Worm (Caenorhabditis elegans) whole organism, young adult: ENCODE measurements around the gene ceh-22.

ENCODE experiments used
- B0019.2 ChIP-seq: fragments of 200-800 bp; sonication (Bioruptor generic); conservative IDR thresholded peaks from 2 replicates; pipeline ENCODE4 v1.3.6; 2022; ENCODE audit warnings: missing genetic modification reagents, missing genetic modification characterization, missing compliant biosample characterization
- B0261.1 ChIP-seq: sonication (generic microtip); optimal IDR thresholded peaks from 2 replicates; lab custom pipeline; 2016; ENCODE audit warnings: mild to moderate bottlenecking, missing genetic modification characterization, moderate library complexity, missing compliant biosample characterization
- B0336.3 ChIP-seq: fragments of 200-800 bp; sonication (Bioruptor generic); IDR thresholded peaks from 2 replicates; pipeline ENCODE4 v1.3.6; 2022; ENCODE audit warnings: missing genetic modification characterization, missing compliant biosample characterization
- F57A8.1 ChIP-seq: fragments of 200-800 bp; sonication (Bioruptor generic); optimal IDR thresholded peaks from 2 replicates; lab custom pipeline; 2018; ENCODE audit warnings: mild to moderate bottlenecking, missing genetic modification characterization, moderate library complexity, missing compliant biosample characterization
- Y67H2A.10 ChIP-seq: fragments of 200-800 bp; sonication (Bioruptor generic); conservative IDR thresholded peaks from 2 replicates; pipeline ENCODE4 v1.3.6; 2022; ENCODE audit warnings: missing genetic modification reagents, missing genetic modification characterization, missing compliant biosample characterization
- akir-1 ChIP-seq: fragments of 200-800 bp; sonication (Bioruptor generic); optimal IDR thresholded peaks from 2 replicates; lab custom pipeline; 2018; ENCODE audit warnings: mild to moderate bottlenecking, missing genetic modification characterization, moderate library complexity, missing compliant biosample characterization
- aptf-2 ChIP-seq: fragments of 200-800 bp; sonication (Bioruptor generic); conservative IDR thresholded peaks from 2 replicates; pipeline ENCODE4 v1.3.6; 2022; ENCODE audit warnings: missing genetic modification reagents, missing genetic modification characterization, missing compliant biosample characterization
- attf-5 ChIP-seq: fragments of 200-800 bp; sonication (Bioruptor generic); optimal IDR thresholded peaks from 2 replicates; lab custom pipeline; 2018; ENCODE audit warnings: mild to moderate bottlenecking, missing genetic modification characterization, missing compliant biosample characterization
- bed-2 ChIP-seq: fragments of 200-800 bp; sonication (Bioruptor generic); IDR thresholded peaks from 2 replicates; pipeline ENCODE4 v1.3.6; 2022; ENCODE audit warnings: missing genetic modification reagents, missing genetic modification characterization, missing compliant biosample characterization
- cebp-2 ChIP-seq: fragments of 200-800 bp; sonication (Bioruptor generic); IDR thresholded peaks from 2 replicates; pipeline ENCODE4 v1.3.6; 2022; ENCODE audit warnings: missing genetic modification characterization, missing compliant biosample characterization
- ceh-100 ChIP-seq: fragments of 200-800 bp; sonication (Bioruptor generic); IDR thresholded peaks from 2 replicates; pipeline ENCODE4 v1.3.6; 2022; ENCODE audit warnings: missing genetic modification reagents, missing genetic modification characterization, missing compliant biosample characterization
- ceh-58 ChIP-seq: fragments of 200-800 bp; sonication (Bioruptor generic); IDR thresholded peaks from 2 replicates; pipeline ENCODE4 v1.3.6; 2022; ENCODE audit warnings: missing genetic modification characterization, missing compliant biosample characterization
- ceh-91 ChIP-seq: fragments of 200-800 bp; sonication (Bioruptor generic); IDR thresholded peaks from 2 replicates; pipeline ENCODE4 v1.3.6; 2022; ENCODE audit warnings: missing genetic modification reagents, missing genetic modification characterization, missing compliant biosample characterization
- dpff-1 ChIP-seq: sonication (generic microtip); optimal IDR thresholded peaks from 2 replicates; lab custom pipeline; 2017; ENCODE audit warnings: mild to moderate bottlenecking, missing genetic modification characterization, missing compliant biosample characterization
- efl-1 ChIP-seq: fragments of 150-350 bp; optimal IDR thresholded peaks from 2 replicates; lab custom pipeline; 2014; ENCODE audit warnings: missing biosample characterization, missing genetic modification reagents, missing genetic modification characterization
- egrh-3 ChIP-seq: fragments of 200-800 bp; sonication (Bioruptor generic); IDR thresholded peaks from 2 replicates; pipeline ENCODE4 v1.3.6; 2022; ENCODE audit warnings: missing genetic modification reagents, missing genetic modification characterization, missing compliant biosample characterization
- ets-4 ChIP-seq: fragments of 200-800 bp; sonication (Bioruptor generic); optimal IDR thresholded peaks from 2 replicates; lab custom pipeline; 2018; ENCODE audit warnings: mild to moderate bottlenecking, missing genetic modification characterization, missing compliant biosample characterization
- hsf-1 ChIP-seq: fragments of 200-800 bp; sonication (Bioruptor generic); IDR thresholded peaks from 2 replicates; pipeline ENCODE4 v1.3.6; 2022; ENCODE audit warnings: missing genetic modification reagents, missing genetic modification characterization, missing compliant biosample characterization
- lin-54 ChIP-seq: fragments of 200-800 bp; sonication (Bioruptor generic); optimal IDR thresholded peaks from 2 replicates; lab custom pipeline; 2018; ENCODE audit warnings: mild to moderate bottlenecking, missing genetic modification characterization, missing compliant biosample characterization
- lir-1 ChIP-seq: fragments of 200-800 bp; sonication (Bioruptor generic); conservative IDR thresholded peaks from 2 replicates; pipeline ENCODE4 v1.3.6; 2022; ENCODE audit warnings: missing genetic modification reagents, missing genetic modification characterization, missing compliant biosample characterization
- lsl-1 ChIP-seq: fragments of 200-800 bp; sonication (Bioruptor generic); optimal IDR thresholded peaks from 2 replicates; lab custom pipeline; 2018; ENCODE audit warnings: mild to moderate bottlenecking, missing genetic modification characterization, moderate library complexity, missing compliant biosample characterization
- madf-10 ChIP-seq: sonication (generic microtip); optimal IDR thresholded peaks from 2 replicates; lab custom pipeline; 2016; ENCODE audit warnings: mild to moderate bottlenecking, missing genetic modification characterization, missing compliant biosample characterization
- madf-3 ChIP-seq: fragments of 200-800 bp; sonication (Bioruptor generic); IDR thresholded peaks from 2 replicates; pipeline ENCODE4 v1.3.6; 2022; ENCODE audit warnings: missing genetic modification reagents, missing genetic modification characterization, missing compliant biosample characterization
- madf-6 ChIP-seq: fragments of 200-800 bp; sonication (Bioruptor generic); IDR thresholded peaks from 2 replicates; pipeline ENCODE4 v1.3.6; 2022; ENCODE audit warnings: missing genetic modification reagents, missing genetic modification characterization, missing compliant biosample characterization
- madf-8 ChIP-seq: fragments of 200-800 bp; sonication (Bioruptor generic); conservative IDR thresholded peaks from 2 replicates; pipeline ENCODE4 v1.3.6; 2022; ENCODE audit warnings: missing genetic modification reagents, missing genetic modification characterization, missing compliant biosample characterization
- mxl-1 ChIP-seq: sonication (generic microtip); optimal IDR thresholded peaks from 2 replicates; lab custom pipeline; 2016; ENCODE audit warnings: missing genetic modification characterization, missing compliant biosample characterization
- nfya-2 ChIP-seq: fragments of 200-800 bp; sonication (Bioruptor generic); IDR thresholded peaks from 2 replicates; pipeline ENCODE4 v1.3.6; 2022; ENCODE audit warnings: missing genetic modification reagents, missing genetic modification characterization, missing compliant biosample characterization
- nfyb-1 ChIP-seq: fragments of 200-800 bp; sonication (Bioruptor generic); IDR thresholded peaks from 2 replicates; pipeline ENCODE4 v1.3.6; 2022; ENCODE audit warnings: missing genetic modification reagents, missing genetic modification characterization, missing compliant biosample characterization
- nhr-179 ChIP-seq: sonication (generic microtip); optimal IDR thresholded peaks from 2 replicates; lab custom pipeline; 2016; ENCODE audit warnings: mild to moderate bottlenecking, missing genetic modification characterization, missing compliant biosample characterization
- pbrm-1 ChIP-seq: fragments of 200-800 bp; sonication (Bioruptor generic); IDR thresholded peaks from 2 replicates; pipeline ENCODE4 v1.3.6; 2022; ENCODE audit warnings: missing genetic modification reagents, missing genetic modification characterization, missing compliant biosample characterization
- sdz-38 ChIP-seq: sonication (generic microtip); optimal IDR thresholded peaks from 2 replicates; lab custom pipeline; 2016; ENCODE audit warnings: missing genotype, missing genetic modification characterization, missing compliant biosample characterization
- snpc-1.1 ChIP-seq: sonication (generic microtip); optimal IDR thresholded peaks from 2 replicates; lab custom pipeline; 2017; ENCODE audit warnings: missing genetic modification characterization, mild to moderate bottlenecking, missing compliant biosample characterization, antibody characterized with exemption, moderate library complexity, missing genotype, missing genetic modification reagents; ENCODE audit not compliant: insufficient read depth
- somi-1 ChIP-seq: fragments of 200-800 bp; sonication (Bioruptor generic); optimal IDR thresholded peaks from 2 replicates; lab custom pipeline; 2018; ENCODE audit warnings: mild to moderate bottlenecking, missing genetic modification characterization, missing compliant biosample characterization
- sptf-2 ChIP-seq: fragments of 200-800 bp; sonication (Bioruptor generic); optimal IDR thresholded peaks from 2 replicates; lab custom pipeline; 2018; ENCODE audit warnings: mild to moderate bottlenecking, missing genetic modification characterization, missing compliant biosample characterization
- tbx-9 ChIP-seq: sonication (generic microtip); optimal IDR thresholded peaks from 2 replicates; lab custom pipeline; 2016; ENCODE audit warnings: borderline replicate concordance, missing genetic modification characterization, inconsistent platforms, missing compliant biosample characterization
- xnd-1 ChIP-seq: sonication (generic microtip); optimal IDR thresholded peaks from 2 replicates; lab custom pipeline; 2016; ENCODE audit warnings: missing genotype, missing genetic modification reagents, missing genetic modification characterization, missing compliant biosample characterization
- zfh-2 ChIP-seq: fragments of 200-800 bp; sonication (Bioruptor generic); conservative IDR thresholded peaks from 2 replicates; pipeline ENCODE4 v1.3.6; 2022; ENCODE audit warnings: missing genetic modification reagents, missing genetic modification characterization, missing compliant biosample characterization
- ztf-18 ChIP-seq: sonication (generic microtip); optimal IDR thresholded peaks from 2 replicates; lab custom pipeline; 2016; ENCODE audit warnings: missing genotype, mild to moderate bottlenecking, missing genetic modification characterization, missing compliant biosample characterization
- ztf-25 ChIP-seq: fragments of 200-800 bp; sonication (Bioruptor generic); IDR thresholded peaks from 2 replicates; pipeline ENCODE4 v1.3.6; 2022; ENCODE audit warnings: missing genetic modification reagents, missing genetic modification characterization, missing compliant biosample characterization
- ztf-6 ChIP-seq: fragments of 200-800 bp; sonication (Bioruptor generic); IDR thresholded peaks from 2 replicates; pipeline ENCODE4 v1.3.6; 2022; ENCODE audit warnings: missing genetic modification reagents, missing genetic modification characterization, missing compliant biosample characterization

The ceh-22 gene

DNA sequence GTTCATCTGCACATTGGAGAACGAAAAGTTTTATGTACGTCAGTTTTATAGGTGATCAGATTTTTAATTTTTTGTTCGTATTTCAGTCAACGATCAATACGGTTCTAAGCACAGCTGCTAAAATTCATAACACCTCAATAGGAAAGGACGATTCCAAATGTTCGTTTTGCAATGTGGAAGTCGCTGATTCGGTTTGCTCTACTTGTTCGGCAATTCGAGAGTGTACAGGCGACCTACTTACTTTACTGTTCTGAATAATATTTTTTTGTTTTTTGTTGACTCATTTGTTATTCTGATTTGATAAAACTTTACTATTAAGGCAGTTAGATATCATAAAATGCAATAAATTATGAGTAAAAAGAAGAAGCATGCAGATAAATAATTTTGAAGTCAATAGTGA is 12.4 kb upstream of the ceh-22 start (continued):
- no peak for TF ChIP-seq ztf-25 (GFP tag; lab: Robert Waterston, UW)
- TF ChIP-seq, all 124 proteins: peak for 10

DNA sequence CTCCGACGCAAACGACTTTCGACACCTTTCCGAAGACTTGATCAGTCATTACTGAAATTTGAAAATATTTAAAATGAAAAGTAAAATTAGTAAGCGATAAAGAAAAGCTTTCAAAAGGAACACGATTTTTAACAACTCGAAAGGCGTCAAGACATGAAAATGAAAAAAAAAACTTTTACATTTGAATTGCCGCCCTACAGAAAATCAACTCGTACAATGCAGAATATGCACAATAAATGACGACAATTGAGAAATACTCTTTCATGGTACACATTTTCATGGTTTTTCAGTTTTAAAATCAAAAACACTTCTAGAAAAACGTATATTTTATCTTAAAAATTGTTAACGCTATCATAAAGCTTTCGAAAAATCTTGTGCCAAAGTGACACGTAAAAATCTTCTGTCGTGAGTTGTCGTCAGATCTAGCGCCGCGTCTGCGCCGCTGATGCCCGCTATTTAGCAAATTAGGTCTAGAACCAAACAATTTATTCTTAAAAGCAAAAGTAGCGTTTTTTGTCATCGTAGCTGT is 10.2 kb upstream of the ceh-22 start, which contains the start of gene sqv-4:
TSS of gene sqv-4 (minus strand) at position 51 of the 529 bp plus-strand sequence.
- TF ChIP-seq lin-54 (GFP tag; lab: Kevin White, UChicago) (peak; percentile 77), efl-1 (GFP tag; lab: Kevin White, UChicago) (peak; percentile 51), sdz-38 (no peak), mxl-1 (no peak), ceh-58 (GFP tag; lab: Robert Waterston, UW) (no peak), ceh-91 (GFP tag; lab: Robert Waterston, UW) (peak; percentile 47; the same call in 1 of the 2 replicates), ztf-18 (tag; lab: Kevin White, UChicago) (no peak), bed-2 (no peak), madf-3 (GFP tag; lab: Robert Waterston, UW) (no peak), lsl-1 (GFP tag; lab: Kevin White, UChicago) (peak; percentile 51), madf-8 (GFP tag; lab: Robert Waterston, UW) (peak; percentile 55), somi-1 (GFP tag; lab: Kevin White, UChicago) (no peak), egrh-3 (GFP tag; lab: Robert Waterston, UW) (no peak), madf-6 (peak; percentile 76), pbrm-1 (GFP tag; lab: Robert Waterston, UW) (no peak), tbx-9 (tag; lab: Kevin White, UChicago) (no peak), sptf-2 (GFP tag; lab: Kevin White, UChicago) (no peak), nfya-2 (GFP tag; lab: Robert Waterston, UW) (no peak), F57A8.1 (no peak), ets-4 (no peak), snpc-1.1 (tag; lab: Kevin White, UChicago) (no peak), B0019.2 (GFP tag; lab: Robert Waterston, UW) (no peak), cebp-2 (GFP tag; lab: Robert Waterston, UW) (no peak), nfyb-1 (GFP tag; lab: Robert Waterston, UW) (0 out of 2 replicates have a peak, but pooled peaks have one; percentile 29), madf-10 (tag; lab: Kevin White, UChicago) (no peak), B0336.3 (GFP tag; lab: Robert Waterston, UW) (no peak), lir-1 (GFP tag; lab: Robert Waterston, UW) (no peak), ztf-6 (GFP tag; lab: Robert Waterston, UW) (no peak), dpff-1 (tag; lab: Kevin White, UChicago) (no peak), ceh-100 (GFP tag; lab: Robert Waterston, UW) (no peak), B0261.1 (tag; lab: Kevin White, UChicago) (no peak), hsf-1 (no peak), attf-5 (peak; percentile 64), zfh-2 (GFP tag; lab: Robert Waterston, UW) (no peak), aptf-2 (GFP tag; lab: Robert Waterston, UW) (no peak), Y67H2A.10 (GFP tag; lab: Robert Waterston, UW) (no peak), xnd-1 (tag; lab: Kevin White, UChicago) (peak; percentile 66), nhr-179 (tag; lab: Kevin White, UChicago) (no peak), akir-1 (GFP tag; lab: Kevin White, UChicago) (no peak)
